Fruit fly (Drosophila melanogaster): ENCODE measurements around the gene hzg.

The hzg gene

DNA sequence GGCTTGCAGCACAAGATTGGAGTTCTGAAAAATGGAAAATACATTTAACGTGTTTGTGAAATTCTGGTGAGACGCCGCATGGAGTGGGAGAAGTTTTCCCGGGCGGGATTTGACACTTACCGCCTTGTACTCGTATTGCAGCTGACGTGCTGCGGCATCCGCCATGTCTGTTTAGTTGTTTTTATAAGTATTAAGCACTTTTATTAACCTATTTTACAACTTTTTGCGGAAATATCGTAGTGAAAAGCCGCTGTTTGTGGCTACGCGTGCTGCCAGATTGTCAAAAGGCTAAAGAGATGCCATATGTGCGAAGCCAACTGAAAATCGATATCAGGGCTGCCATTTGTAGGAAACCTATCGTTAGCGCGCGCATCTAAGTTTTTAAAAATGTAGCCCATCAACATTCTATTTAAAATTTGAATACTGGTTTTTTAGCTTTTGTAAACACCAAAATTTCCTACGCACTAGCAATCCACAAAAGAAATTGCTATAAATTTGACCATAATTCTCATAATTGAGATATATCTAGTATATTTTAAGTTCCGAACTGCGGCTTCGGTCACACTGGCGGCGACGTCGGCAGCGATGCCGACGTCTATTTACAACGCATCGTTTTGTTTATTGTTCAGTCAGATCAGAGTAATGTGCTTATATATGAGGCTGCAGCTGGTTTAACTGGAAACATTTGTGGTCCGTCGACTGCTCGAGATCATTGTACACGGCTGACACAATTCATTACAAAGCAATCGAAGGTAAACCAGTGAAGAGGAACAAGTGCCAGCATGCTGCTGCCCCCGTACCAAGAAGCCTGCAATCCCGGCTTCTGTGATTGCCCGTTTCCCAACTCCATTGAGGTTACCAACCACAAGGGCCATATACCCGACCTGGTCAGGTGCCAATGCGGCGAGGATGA, 36.7 kb downstream of the hzg start, which contains the start of the genes Brr2 and CG10516 (continued):
- no peak for TF ChIP-seq CG12155 (GFP tag; optimal IDR thresholded peaks at IDR 0.05)
- no peak for TF ChIP-seq chinmo (GFP tag; IDR thresholded peaks at IDR 0.05; ENCODE audit: partially characterized antibody)
- TF ChIP-seq esg (GFP tag; conservative IDR thresholded peaks at IDR 0.05) = no peak
- TF ChIP-seq CG10543 (GFP tag; optimal IDR thresholded peaks at IDR 0.05) = peak; percentile 36
- peak; percentile 36; the same call in 1 of the 3 replicates for TF ChIP-seq Dbx (GFP tag; IDR thresholded peaks at IDR 0.05)
- TF ChIP-seq CG13624 (GFP tag; optimal IDR thresholded peaks at IDR 0.05) = peak; percentile 50
- peak; percentile 7 for TF ChIP-seq CG9437 (GFP tag; optimal IDR thresholded peaks at IDR 0.05)
- TF ChIP-seq CG12104 (GFP tag; optimal IDR thresholded peaks at IDR 0.05) = no peak
- peak; percentile 79 for TF ChIP-seq Dref (GFP tag; IDR thresholded peaks at IDR 0.05)
- peak; percentile 59 for TF ChIP-seq onecut (GFP tag; IDR thresholded peaks at IDR 0.05)
- TF ChIP-seq usp (GFP tag; optimal IDR thresholded peaks at IDR 0.05) = no peak
- TF ChIP-seq Myb (GFP tag; optimal IDR thresholded peaks at IDR 0.05) = peak; percentile 41
- TF ChIP-seq Dp (GFP tag; optimal IDR thresholded peaks at IDR 0.05) = peak; percentile 86
- TF ChIP-seq CG12391 (tag; optimal IDR thresholded peaks at IDR 0.05) = peak; percentile 58
- TF ChIP-seq kni (GFP tag; optimal IDR thresholded peaks at IDR 0.05) = peak; percentile 75
- peak; percentile 43 for TF ChIP-seq sug (tag; optimal IDR thresholded peaks at IDR 0.05)
- TF ChIP-seq Sin3A (optimal IDR thresholded peaks at IDR 0.05) = peak; percentile 99
- peak in 1 of 2 experiments; percentile 17 for TF ChIP-seq crp (GFP tag; optimal IDR thresholded peaks at IDR 0.05)
- peak; percentile 35 for TF ChIP-seq Mad (GFP tag; optimal IDR thresholded peaks at IDR 0.05)
- TF ChIP-seq CG17186 (GFP tag; optimal IDR thresholded peaks at IDR 0.05) = peak; percentile 81
- TF ChIP-seq BtbVII (GFP tag; optimal IDR thresholded peaks at IDR 0.05) = no peak
- TF ChIP-seq Med (GFP tag) = peak; percentile 86
- TF ChIP-seq unc-4 (GFP tag; IDR thresholded peaks at IDR 0.05; ENCODE audit: partially characterized antibody) = peak; percentile 38; the same call in 1 of the 2 replicates
- peak; percentile 23 for TF ChIP-seq p53 (GFP tag; optimal IDR thresholded peaks at IDR 0.05)
- peak; percentile 43 for TF ChIP-seq CG33213 (GFP tag; optimal IDR thresholded peaks at IDR 0.05)
- peak; percentile 51; the same call in 2 of the 4 replicates for TF ChIP-seq Dll (GFP tag; IDR thresholded peaks at IDR 0.05; ENCODE audit: partially characterized antibody)
- TF ChIP-seq CG43689 (GFP tag; IDR thresholded peaks at IDR 0.05) = no peak
- peak; percentile 30 for TF ChIP-seq CG10431 (GFP tag; optimal IDR thresholded peaks at IDR 0.05)
- TF ChIP-seq exex (tag; optimal IDR thresholded peaks at IDR 0.05) = no peak
- peak; percentile 21 for TF ChIP-seq dm (GFP tag; optimal IDR thresholded peaks at IDR 0.05)
- no peak for TF ChIP-seq jing (GFP tag; optimal IDR thresholded peaks at IDR 0.05)
- TF ChIP-seq nerfin-1 (tag; optimal IDR thresholded peaks at IDR 0.05) = peak; percentile 19
- TF ChIP-seq CG9797 (GFP tag; optimal IDR thresholded peaks at IDR 0.05) = peak; percentile 94
- peak; percentile 27 for TF ChIP-seq her (GFP tag; optimal IDR thresholded peaks at IDR 0.05)
- peak in 1 of 2 experiments; percentile 10 for TF ChIP-seq tll (GFP tag; optimal IDR thresholded peaks at IDR 0.05)
- TF ChIP-seq Hr3 (GFP tag; optimal IDR thresholded peaks at IDR 0.05) = peak; percentile 37
- no peak for TF ChIP-seq tx (GFP tag; optimal IDR thresholded peaks at IDR 0.05)
- TF ChIP-seq Scr (GFP tag; IDR thresholded peaks at IDR 0.05; ENCODE audit: partially characterized antibody) = peak; percentile 34
- TF ChIP-seq insv (GFP tag; optimal IDR thresholded peaks at IDR 0.05) = peak in 1 of 2 experiments; percentile 25
- no peak for TF ChIP-seq Blimp-1 (GFP tag; optimal IDR thresholded peaks at IDR 0.05)
- peak; percentile 38 for TF ChIP-seq CG30403 (GFP tag; optimal IDR thresholded peaks at IDR 0.05)
- peak; percentile 97 for TF ChIP-seq Adf1 (GFP tag; IDR thresholded peaks at IDR 0.05)
- TF ChIP-seq slbo (GFP tag; IDR thresholded peaks at IDR 0.05) = no peak
- TF ChIP-seq CG8924 (tag; optimal IDR thresholded peaks at IDR 0.05) = peak; percentile 23
- TF ChIP-seq cg (GFP tag; optimal IDR thresholded peaks at IDR 0.05) = no peak
- peak; percentile 62 for TF ChIP-seq CG13287 (GFP tag; IDR thresholded peaks at IDR 0.05; ENCODE audit: partially characterized antibody)
- TF ChIP-seq ab (GFP tag; optimal IDR thresholded peaks at IDR 0.05) = no peak
- TF ChIP-seq chn (GFP tag; optimal IDR thresholded peaks at IDR 0.05) = peak; percentile 27
